Fruit fly (Drosophila melanogaster) whole organism, embryonic: ENCODE data around the gene CG10602.

Experiments used
- CG11723 ChIP-seq: fragments of 200-800 bp; sonication (Bioruptor generic); optimal IDR thresholded peaks from 2 replicates; lab custom pipeline; 2017; ENCODE audit warnings: missing biosample characterization, mild to moderate bottlenecking, missing genetic modification characterization
- CG12236 ChIP-seq: fragments of 200-800 bp; sonication (Bioruptor generic); optimal IDR thresholded peaks from 2 replicates; lab custom pipeline; 2016; ENCODE audit warnings: missing biosample characterization, missing genetic modification characterization
- CG1602 ChIP-seq: fragments of 200-800 bp; sonication (Bioruptor generic); optimal IDR thresholded peaks from 3 replicates; lab custom pipeline; 2016; ENCODE audit warnings: missing biosample characterization, missing genetic modification characterization
- CG30020 ChIP-seq: fragments of 200-800 bp; optimal IDR thresholded peaks from 2 replicates; lab custom pipeline; 2019; ENCODE audit warnings: missing biosample characterization, mild to moderate bottlenecking, missing genetic modification characterization, moderate library complexity
- inv ChIP-seq: fragments of 200-800 bp; sonication (Bioruptor generic); IDR thresholded peaks from 2 replicates; pipeline ENCODE4 v1.3.6; 2022; ENCODE audit warnings: missing biosample characterization, missing genetic modification characterization; ENCODE audit not compliant: partially characterized antibody
- mam ChIP-seq: fragments of 200-800 bp; sonication (Bioruptor generic); optimal IDR thresholded peaks from 3 replicates; lab custom pipeline; 2016; ENCODE audit warnings: missing biosample characterization, missing genetic modification characterization
- p53 ChIP-seq: fragments of 200-800 bp; sonication (Bioruptor generic); optimal IDR thresholded peaks from 2 replicates; lab custom pipeline; 2016; ENCODE audit warnings: missing biosample characterization, missing genetic modification characterization

DNA sequence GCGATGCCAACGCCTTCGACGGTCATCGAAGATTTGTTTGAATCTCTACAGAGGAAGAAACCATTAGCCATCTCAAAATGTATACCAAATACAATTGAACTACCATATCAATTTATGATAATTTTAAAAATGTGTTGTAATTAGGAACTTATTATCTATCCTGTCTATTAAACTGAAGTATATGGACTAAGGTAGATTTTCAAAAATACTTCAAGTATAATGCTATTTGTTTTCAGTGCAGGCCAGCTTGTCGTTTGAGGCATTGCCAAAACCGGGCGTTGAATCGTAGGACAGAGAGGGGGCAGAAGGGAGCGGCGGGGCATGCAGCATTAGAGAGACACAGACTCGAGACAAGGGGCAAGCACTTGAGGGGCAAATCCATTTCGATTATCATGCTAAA lies 48.4 kb upstream of the CG10602 start:
- TF ChIP-seq CG30020 (tag; lab: Kevin White, UChicago) (no peak), mam (GFP tag; lab: Kevin White, UChicago) (no peak), p53 (GFP tag; lab: Kevin White, UChicago) (no peak), CG1602 (GFP tag; lab: Kevin White, UChicago) (no peak), CG12236 (GFP tag; lab: Kevin White, UChicago) (no peak), inv (GFP tag; lab: Robert Waterston, UW) (no peak), CG11723 (GFP tag; lab: Kevin White, UChicago) (no peak)
